In genomic region chr3R:23788406-23789021, dm6 we compare ENCODE assay signal across 4 fruit fly cellular contexts.
TF ChIP-seq lines count a peak whose summit lies in the region.

No protein-coding gene starts in this region.

- no peak for TF ChIP-seq CTCF in whole organism, embryonic (GFP tag; optimal IDR thresholded peaks at IDR 0.05; lab: Kevin White, UChicago)

TF ChIP-seq in whole organism, embryonic, 481 proteins besides CTCF, POLR2A, EP300 and RAD21 (continues in another document):
- no peak for TF ChIP-seq jing (GFP tag; optimal IDR thresholded peaks at IDR 0.05; lab: Kevin White, UChicago)
- TF ChIP-seq lab (GFP tag; optimal IDR thresholded peaks at IDR 0.05; lab: Kevin White, UChicago): peak; percentile 10
- TF ChIP-seq CG2120 (GFP tag; optimal IDR thresholded peaks at IDR 0.05; lab: Kevin White, UChicago): peak; percentile 28
- TF ChIP-seq Atf-2 (GFP tag; optimal IDR thresholded peaks at IDR 0.05; lab: Kevin White, UChicago): no peak
- peak; percentile 8 for TF ChIP-seq tio (GFP tag; optimal IDR thresholded peaks at IDR 0.05; lab: Kevin White, UChicago)
- peak; percentile 27 for TF ChIP-seq grau (tag; optimal IDR thresholded peaks at IDR 0.05; lab: Kevin White, UChicago)
- peak; percentile 65 for TF ChIP-seq sens (GFP tag; lab: Kevin White, UChicago)
- no peak for TF ChIP-seq CG15011 (GFP tag; optimal IDR thresholded peaks at IDR 0.05; lab: Kevin White, UChicago)
- TF ChIP-seq CG17359 (tag; optimal IDR thresholded peaks at IDR 0.05; lab: Kevin White, UChicago): peak; percentile 20
- TF ChIP-seq tx (GFP tag; optimal IDR thresholded peaks at IDR 0.05; lab: Kevin White, UChicago): no peak
- TF ChIP-seq gem (tag; optimal IDR thresholded peaks at IDR 0.05; lab: Kevin White, UChicago): peak; percentile 47
- TF ChIP-seq wdn (GFP tag; IDR thresholded peaks at IDR 0.05; lab: Robert Waterston, UW): peak; percentile 34; the same call in 1 of the 2 replicates
- no peak for TF ChIP-seq CG12236 (GFP tag; optimal IDR thresholded peaks at IDR 0.05; lab: Kevin White, UChicago)
- peak; percentile 41; the same call in 1 of the 3 replicates for TF ChIP-seq CG17361 (GFP tag; IDR thresholded peaks at IDR 0.05; lab: Robert Waterston, UW)
- TF ChIP-seq HLH3B (GFP tag; IDR thresholded peaks at IDR 0.05; lab: Robert Waterston, UW): peak; percentile 16; the same call in 1 of the 2 replicates
- peak in 1 of 2 experiments; percentile 11 for TF ChIP-seq dpn (GFP tag; optimal IDR thresholded peaks at IDR 0.05; lab: Kevin White, UChicago)
- TF ChIP-seq CoRest (tag; optimal IDR thresholded peaks at IDR 0.05; lab: Kevin White, UChicago): peak; percentile 16
- TF ChIP-seq phol (tag; optimal IDR thresholded peaks at IDR 0.05; lab: Kevin White, UChicago): peak; percentile 19
- TF ChIP-seq CG31224 (GFP tag; IDR thresholded peaks at IDR 0.05; lab: Robert Waterston, UW): 0 out of 2 replicates have a peak, but pooled peaks have one; percentile 25
- peak; percentile 21 for TF ChIP-seq Oli (tag; optimal IDR thresholded peaks at IDR 0.05; lab: Kevin White, UChicago)
- TF ChIP-seq CG7271 (tag; optimal IDR thresholded peaks at IDR 0.05; lab: Kevin White, UChicago): no peak
- TF ChIP-seq dati (GFP tag; IDR thresholded peaks at IDR 0.05; lab: Robert Waterston, UW): 0 out of 2 replicates have a peak, but pooled peaks have one; percentile 25

TF ChIP-seq in whole organism, prepupa, 60 proteins besides CTCF, POLR2A, EP300 and RAD21 (continues in another document):
- TF ChIP-seq Hr39 (GFP tag; optimal IDR thresholded peaks at IDR 0.05; lab: Kevin White, UChicago): peak; percentile 60
- peak; percentile 51 for TF ChIP-seq lz (GFP tag; optimal IDR thresholded peaks at IDR 0.05; lab: Kevin White, UChicago)
- TF ChIP-seq CG1621 (tag; optimal IDR thresholded peaks at IDR 0.05; lab: Kevin White, UChicago): peak; percentile 70
- TF ChIP-seq CG10631 (GFP tag; optimal IDR thresholded peaks at IDR 0.05; lab: Kevin White, UChicago): peak; percentile 80
- TF ChIP-seq Lpt (GFP tag; optimal IDR thresholded peaks at IDR 0.05; lab: Kevin White, UChicago): peak; percentile 39
- no peak for TF ChIP-seq Blimp-1 (GFP tag; optimal IDR thresholded peaks at IDR 0.05; lab: Kevin White, UChicago)
- TF ChIP-seq CG6808 (GFP tag; optimal IDR thresholded peaks at IDR 0.05; lab: Kevin White, UChicago): peak; percentile 71
- TF ChIP-seq CG6276 (GFP tag; optimal IDR thresholded peaks at IDR 0.05; lab: Kevin White, UChicago): peak; percentile 69
- TF ChIP-seq CG31627 (GFP tag; optimal IDR thresholded peaks at IDR 0.05; lab: Kevin White, UChicago): peak; percentile 54
- TF ChIP-seq CG11294 (GFP tag; IDR thresholded peaks at IDR 0.05; lab: Robert Waterston, UW): peak; percentile 44; the same call in 1 of the 2 replicates
- TF ChIP-seq svp (GFP tag; lab: Kevin White, UChicago): peak; percentile 94
- peak; percentile 29 for TF ChIP-seq CG7368 (GFP tag; optimal IDR thresholded peaks at IDR 0.05; lab: Kevin White, UChicago)
- TF ChIP-seq CG8119 (GFP tag; IDR thresholded peaks at IDR 0.05; lab: Robert Waterston, UW): peak; percentile 79
- TF ChIP-seq esn (GFP tag; optimal IDR thresholded peaks at IDR 0.05; lab: Kevin White, UChicago): peak; percentile 73
- TF ChIP-seq fkh (GFP tag; optimal IDR thresholded peaks at IDR 0.05; lab: Kevin White, UChicago): no peak
- TF ChIP-seq Ets21C (GFP tag; optimal IDR thresholded peaks at IDR 0.05; lab: Kevin White, UChicago): peak; percentile 28
- peak; percentile 76 for TF ChIP-seq OdsH (GFP tag; optimal IDR thresholded peaks at IDR 0.05; lab: Kevin White, UChicago)
- TF ChIP-seq Gug (GFP tag; IDR thresholded peaks at IDR 0.05; lab: Robert Waterston, UW): peak; percentile 68
- peak; percentile 56 for TF ChIP-seq achi (GFP tag; optimal IDR thresholded peaks at IDR 0.05; lab: Kevin White, UChicago)
- peak; percentile 93 for TF ChIP-seq Eip78C (GFP tag; lab: Kevin White, UChicago)
- no peak for TF ChIP-seq Eip93F (GFP tag; optimal IDR thresholded peaks at IDR 0.05; lab: Kevin White, UChicago)
- peak; percentile 23 for TF ChIP-seq CG11902 (GFP tag; optimal IDR thresholded peaks at IDR 0.05; lab: Kevin White, UChicago)
- peak; percentile 67 for TF ChIP-seq fd59A (GFP tag; optimal IDR thresholded peaks at IDR 0.05; lab: Kevin White, UChicago)
- peak; percentile 80 for TF ChIP-seq CG3032 (tag; optimal IDR thresholded peaks at IDR 0.05; lab: Kevin White, UChicago)

TF ChIP-seq in whole organism, pupa, 21 proteins besides CTCF, POLR2A, EP300 and RAD21:
- TF ChIP-seq CG34367 (tag; optimal IDR thresholded peaks at IDR 0.05; lab: Kevin White, UChicago) (peak; percentile 67), Ets98B (GFP tag; IDR thresholded peaks at IDR 0.05; lab: Robert Waterston, UW) (peak; percentile 43), fd96Ca (GFP tag; IDR thresholded peaks at IDR 0.05; lab: Robert Waterston, UW) (peak; percentile 64; the same call in 2 of the 3 replicates), CG32121 (GFP tag; IDR thresholded peaks at IDR 0.05; lab: Robert Waterston, UW) (peak; percentile 62), CG17806 (tag; optimal IDR thresholded peaks at IDR 0.05; lab: Kevin White, UChicago) (peak; percentile 79), rn (GFP tag; IDR thresholded peaks at IDR 0.05; lab: Robert Waterston, UW) (no peak), CG9948 (tag; optimal IDR thresholded peaks at IDR 0.05; lab: Kevin White, UChicago) (peak; percentile 80), CG14655 (GFP tag; optimal IDR thresholded peaks at IDR 0.05; lab: Kevin White, UChicago) (peak; percentile 82), EcR (GFP tag; optimal IDR thresholded peaks at IDR 0.05; lab: Kevin White, UChicago) (peak; percentile 98), Pif1B (GFP tag; optimal IDR thresholded peaks at IDR 0.05; lab: Kevin White, UChicago) (peak; percentile 74), CG15710 (tag; optimal IDR thresholded peaks at IDR 0.05; lab: Kevin White, UChicago) (peak; percentile 77), CG13204 (GFP tag; optimal IDR thresholded peaks at IDR 0.05; lab: Kevin White, UChicago) (peak; percentile 97), Pif1A (GFP tag; optimal IDR thresholded peaks at IDR 0.05; lab: Kevin White, UChicago) (peak; percentile 67), Snoo (tag; optimal IDR thresholded peaks at IDR 0.05; lab: Kevin White, UChicago) (peak; percentile 60), CG4496 (GFP tag; IDR thresholded peaks at IDR 0.05; lab: Robert Waterston, UW) (peak; percentile 41; the same call in 2 of the 3 replicates), CG10348 (GFP tag; IDR thresholded peaks at IDR 0.05; lab: Robert Waterston, UW) (no peak), CG8159 (tag; optimal IDR thresholded peaks at IDR 0.05; lab: Kevin White, UChicago) (peak; percentile 83), CG8301 (tag; optimal IDR thresholded peaks at IDR 0.05; lab: Kevin White, UChicago) (peak; percentile 80), D1 (tag; optimal IDR thresholded peaks at IDR 0.05; lab: Kevin White, UChicago) (peak; percentile 50), gl (tag; optimal IDR thresholded peaks at IDR 0.05; lab: Kevin White, UChicago) (peak; percentile 37), CG12605 (GFP tag; IDR thresholded peaks at IDR 0.05; lab: Robert Waterston, UW) (peak; percentile 48; the same call in 1 of the 2 replicates)

TF ChIP-seq in whole organism, wandering third instar larva, 38 proteins besides CTCF, POLR2A, EP300 and RAD21 (continues in another document):
- TF ChIP-seq dsf (GFP tag; optimal IDR thresholded peaks at IDR 0.05; lab: Kevin White, UChicago; ENCODE audit: borderline replicate concordance) (no peak), woc (GFP tag; optimal IDR thresholded peaks at IDR 0.05; lab: Kevin White, UChicago) (peak; percentile 61), Hr83 (GFP tag; optimal IDR thresholded peaks at IDR 0.05; lab: Kevin White, UChicago; ENCODE audit: poor library complexity, severe bottlenecking) (no peak), usp (GFP tag; optimal IDR thresholded peaks at IDR 0.05; lab: Kevin White, UChicago) (no peak), HLH106 (tag; optimal IDR thresholded peaks at IDR 0.05; lab: Kevin White, UChicago) (peak; percentile 69), fru (GFP tag; optimal IDR thresholded peaks at IDR 0.05; lab: Kevin White, UChicago) (peak; percentile 51), Dif (GFP tag; optimal IDR thresholded peaks at IDR 0.05; lab: Kevin White, UChicago; ENCODE audit: partially characterized antibody) (no peak), N (GFP tag; optimal IDR thresholded peaks at IDR 0.05; lab: Kevin White, UChicago) (no peak), lola (GFP tag; optimal IDR thresholded peaks at IDR 0.05; lab: Kevin White, UChicago) (no peak), Myc (optimal IDR thresholded peaks at IDR 0.05; lab: Kevin White, UChicago) (no peak), Mio (GFP tag; optimal IDR thresholded peaks at IDR 0.05; lab: Kevin White, UChicago) (no peak), foxo (GFP tag; optimal IDR thresholded peaks at IDR 0.05; lab: Kevin White, UChicago) (peak in 1 of 2 experiments; percentile 61), OdsH (GFP tag; optimal IDR thresholded peaks at IDR 0.05; lab: Kevin White, UChicago) (peak; percentile 39), Hnf4 (GFP tag; optimal IDR thresholded peaks at IDR 0.05; lab: Kevin White, UChicago) (peak; percentile 11), CG9705 (GFP tag; optimal IDR thresholded peaks at IDR 0.05; lab: Kevin White, UChicago) (no peak), brk (GFP tag; optimal IDR thresholded peaks at IDR 0.05; lab: Kevin White, UChicago) (no peak), sage (GFP tag; optimal IDR thresholded peaks at IDR 0.05; lab: Kevin White, UChicago) (no peak), Hr78 (GFP tag; optimal IDR thresholded peaks at IDR 0.05; lab: Kevin White, UChicago) (no peak), tai (GFP tag; optimal IDR thresholded peaks at IDR 0.05; lab: Kevin White, UChicago) (no peak), br (GFP tag; optimal IDR thresholded peaks at IDR 0.05; lab: Kevin White, UChicago) (peak; percentile 60), Dfd (GFP tag; optimal IDR thresholded peaks at IDR 0.05; lab: Kevin White, UChicago) (no peak), CrebA (GFP tag; optimal IDR thresholded peaks at IDR 0.05; lab: Kevin White, UChicago; ENCODE audit: borderline replicate concordance) (no peak), Sp1 (GFP tag; optimal IDR thresholded peaks at IDR 0.05; lab: Kevin White, UChicago) (peak; percentile 65), h (GFP tag; optimal IDR thresholded peaks at IDR 0.05; lab: Kevin White, UChicago) (peak; percentile 49), sv (GFP tag; optimal IDR thresholded peaks at IDR 0.05; lab: Kevin White, UChicago) (no peak), pan (optimal IDR thresholded peaks at IDR 0.05; lab: Kevin White, UChicago) (no peak), jim (GFP tag; optimal IDR thresholded peaks at IDR 0.05; lab: Kevin White, UChicago) (no peak), Jra (GFP tag; optimal IDR thresholded peaks at IDR 0.05; lab: Kevin White, UChicago) (no peak), CG32264 (GFP tag; optimal IDR thresholded peaks at IDR 0.05; lab: Kevin White, UChicago) (no peak), dmrt93B (GFP tag; optimal IDR thresholded peaks at IDR 0.05; lab: Kevin White, UChicago) (peak; percentile 38), Rel (GFP tag; optimal IDR thresholded peaks at IDR 0.05; lab: Kevin White, UChicago) (no peak), Rel (tag; optimal IDR thresholded peaks at IDR 0.05; lab: Kevin White, UChicago) (peak; percentile 86)

Comparison
In these comparisons a context has a peak if more than half of its experiments do, and no peak if none do; other contexts are left out.
1. Of the 7 proteins assayed by ChIP-seq in both whole organism, embryonic and whole organism, prepupa: peak only in whole organism, embryonic: none; only in whole organism, prepupa: CG16779, CG6854, Hr39, Lpt and Sox102F; in both: Gug; in neither: 1.